Fruit fly (Drosophila melanogaster) whole organism: ENCODE measurements around the gene Vha100-2.

ENCODE experiments used
- Dll ChIP-seq: fragments of >200 bp; optimal IDR thresholded peaks from 2 replicates; lab custom pipeline; 2017
- EcR ChIP-seq, 2 experiments: fragments of >200 bp; optimal IDR thresholded peaks; 2 replicates each; lab custom pipeline; 2017; ENCODE audit warnings: missing biosample characterization in 2 of 2, missing genetic modification characterization in 2 of 2, missing genetic modification reagents in 2 of 2
- pan ChIP-seq: fragments of >200 bp; optimal IDR thresholded peaks from 2 replicates; lab custom pipeline; 2017

dm6 chr3R:18371346-18371745, 27.6 kb downstream of the Vha100-2 start:
- TF ChIP-seq pan (lab: Kevin White, UChicago) (no peak), EcR (GFP tag; optimal IDR thresholded peaks at IDR 0.05; lab: Kevin White, UChicago) (no peak), Dll (lab: Kevin White, UChicago) (no peak)
